Worm (Caenorhabditis elegans): Measurements from ENCODE around the gene mrps-7.

Gene mrps-7

DNA sequence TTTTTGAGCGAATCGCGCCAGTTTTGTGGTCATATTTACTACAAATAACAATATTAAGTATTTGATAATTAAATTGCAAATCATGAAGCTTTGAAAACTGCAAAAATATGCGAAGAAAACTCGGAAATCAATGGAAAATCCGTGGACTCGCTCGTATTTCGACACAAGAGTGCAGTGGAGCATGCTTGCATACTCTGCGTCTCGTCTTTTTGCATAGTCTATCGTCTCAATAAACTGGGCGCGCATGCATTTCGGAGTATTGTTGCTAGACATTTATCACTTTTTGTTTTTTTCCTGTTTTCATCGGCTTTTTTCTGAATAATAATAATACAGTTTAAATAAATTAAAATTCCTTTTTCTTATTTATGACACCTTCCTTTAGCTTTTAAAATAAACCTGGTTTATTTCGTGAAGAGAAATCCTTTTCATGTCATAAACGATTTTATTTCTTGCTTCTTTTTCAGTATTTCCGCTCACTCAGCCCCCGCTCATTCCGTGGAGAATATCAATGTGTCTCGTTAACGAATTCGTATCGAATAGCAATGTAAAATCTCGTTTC, at the start of gene mrps-7, which contains the start of gene Y57G11C.3:
mrps-7 (minus strand) TSS at position 38 of the 559 bp plus-strand sequence.
Y57G11C.3 (plus strand) TSS at position 509 of the 559 bp plus-strand sequence.
- no peak for TF ChIP-seq dao-5 (tag; optimal IDR thresholded peaks at IDR 0.05)
- TF ChIP-seq W03F9.2 (tag; optimal IDR thresholded peaks at IDR 0.05): peak; percentile 89
- peak; percentile 41 for TF ChIP-seq him-1 (tag; optimal IDR thresholded peaks at IDR 0.05)

DNA sequence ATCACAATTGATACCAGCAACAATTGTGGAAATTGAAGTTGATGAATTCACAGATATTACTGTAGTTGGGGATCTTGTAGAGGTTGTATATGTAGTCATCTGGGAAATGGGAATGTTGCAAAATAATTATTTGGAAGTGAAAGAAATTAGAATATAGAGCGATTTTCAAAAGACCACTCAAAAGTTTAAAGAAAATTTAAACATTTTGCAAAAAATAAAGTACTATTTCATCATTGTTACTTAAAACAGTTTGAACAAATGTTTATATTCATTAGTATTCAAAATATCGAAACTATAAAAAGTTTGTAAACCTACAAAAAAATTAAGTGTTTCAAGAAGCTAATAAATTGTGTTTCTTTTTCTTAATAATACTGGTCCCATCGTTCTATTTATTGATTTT, 48.8 kb upstream of the mrps-7 start, which contains the start of gene Y57G11C.46:
Y57G11C.46 (minus strand) TSS at position 101 of the 400 bp plus-strand sequence.
- no peak for TF ChIP-seq W03F9.2 (tag; optimal IDR thresholded peaks at IDR 0.05)
- TF ChIP-seq dao-5 (tag; optimal IDR thresholded peaks at IDR 0.05): no peak
- TF ChIP-seq him-1 (tag; optimal IDR thresholded peaks at IDR 0.05): no peak

DNA sequence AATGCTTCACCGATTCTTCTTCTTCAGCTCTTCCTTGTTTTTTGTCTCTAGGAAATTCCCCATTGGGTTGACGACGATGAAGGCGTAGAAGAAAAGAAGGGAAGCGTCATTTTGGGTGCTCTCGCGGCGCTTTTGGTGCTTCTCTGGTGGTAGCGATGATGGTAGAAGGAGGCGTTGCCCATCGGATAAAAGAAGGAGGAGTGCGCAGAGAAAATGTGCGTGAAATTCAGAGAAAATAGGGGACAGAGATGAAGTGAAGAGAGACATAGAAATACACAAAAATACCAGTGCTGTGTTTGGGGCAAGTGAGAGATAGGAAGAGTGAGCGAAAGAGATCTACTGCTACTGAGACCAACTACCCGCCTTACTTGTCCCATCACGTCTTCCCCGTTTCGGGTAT, 39.4 kb upstream of the mrps-7 start, which contains the start of gene oig-5:
oig-5 (plus strand) TSS at position 301 of the 400 bp plus-strand sequence.
- TF ChIP-seq W03F9.2 (tag; optimal IDR thresholded peaks at IDR 0.05) (no peak), dao-5 (tag; optimal IDR thresholded peaks at IDR 0.05) (no peak), him-1 (tag; optimal IDR thresholded peaks at IDR 0.05) (no peak)

DNA sequence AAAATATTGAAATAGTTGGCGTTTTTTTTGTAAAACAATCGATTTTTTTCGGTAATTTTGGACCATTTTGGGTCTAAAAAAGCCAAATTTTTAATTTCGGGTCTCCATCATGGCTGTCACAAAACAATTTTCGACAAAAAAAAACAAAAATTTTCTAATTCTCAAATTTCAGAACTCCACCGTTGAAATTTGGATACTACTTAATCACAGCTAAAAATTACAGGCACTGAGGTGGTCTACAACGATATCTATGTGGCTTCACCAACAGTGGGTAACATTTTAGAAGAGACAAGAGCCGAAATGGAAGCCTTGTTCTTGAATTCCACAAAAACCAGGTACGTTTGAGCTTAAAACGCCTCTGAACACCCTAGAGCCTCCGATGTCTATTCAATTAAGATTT, 34.8 kb upstream of the mrps-7 start, which contains the start of gene Y57G11C.1142:
Y57G11C.1142 (plus strand) TSS at position 301 of the 400 bp plus-strand sequence.
- TF ChIP-seq W03F9.2 (tag; optimal IDR thresholded peaks at IDR 0.05) (no peak), him-1 (tag; optimal IDR thresholded peaks at IDR 0.05) (no peak)

DNA sequence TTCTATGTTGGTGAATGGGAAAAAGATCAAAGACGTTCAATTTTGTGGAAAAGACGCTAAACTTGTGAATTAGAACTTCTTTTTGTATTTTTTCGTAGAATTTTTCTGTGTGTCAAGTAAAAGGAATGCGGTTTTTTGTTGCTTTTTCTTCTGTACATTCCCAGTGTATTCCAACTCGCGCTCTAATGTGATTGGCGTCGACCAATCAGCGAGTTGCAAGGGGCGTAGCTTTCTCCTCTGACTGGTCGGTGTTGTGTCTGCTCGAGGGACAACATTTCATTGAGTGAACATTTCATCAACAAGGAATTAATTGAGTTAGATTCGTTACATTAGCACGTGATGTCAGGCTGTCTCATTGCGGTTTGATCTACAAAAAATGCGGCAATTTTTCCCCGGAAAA, 33.4 kb upstream of the mrps-7 start:
- TF ChIP-seq him-1 (tag; optimal IDR thresholded peaks at IDR 0.05): no peak
- TF ChIP-seq dao-5 (tag; optimal IDR thresholded peaks at IDR 0.05): no peak
- TF ChIP-seq W03F9.2 (tag; optimal IDR thresholded peaks at IDR 0.05): no peak

ce11 chrIV:14799186-14799585, 31.7 kb upstream of the mrps-7 start, which contains the start of gene Y57G11C.14:
TSS of gene Y57G11C.14 (plus strand) at chrIV:14799311.
- TF ChIP-seq W03F9.2 (tag; optimal IDR thresholded peaks at IDR 0.05): no peak
- no peak for TF ChIP-seq dao-5 (tag; optimal IDR thresholded peaks at IDR 0.05)
- no peak for TF ChIP-seq him-1 (tag; optimal IDR thresholded peaks at IDR 0.05)

ce11 chrIV:14797849-14798248, 30.3 kb upstream of the mrps-7 start, which contains the start of gene arl-8:
TSS of gene arl-8 (plus strand) at chrIV:14798149.
- TF ChIP-seq dao-5 (tag; optimal IDR thresholded peaks at IDR 0.05): no peak
- no peak for TF ChIP-seq W03F9.2 (tag; optimal IDR thresholded peaks at IDR 0.05)
- TF ChIP-seq him-1 (tag; optimal IDR thresholded peaks at IDR 0.05): no peak

DNA sequence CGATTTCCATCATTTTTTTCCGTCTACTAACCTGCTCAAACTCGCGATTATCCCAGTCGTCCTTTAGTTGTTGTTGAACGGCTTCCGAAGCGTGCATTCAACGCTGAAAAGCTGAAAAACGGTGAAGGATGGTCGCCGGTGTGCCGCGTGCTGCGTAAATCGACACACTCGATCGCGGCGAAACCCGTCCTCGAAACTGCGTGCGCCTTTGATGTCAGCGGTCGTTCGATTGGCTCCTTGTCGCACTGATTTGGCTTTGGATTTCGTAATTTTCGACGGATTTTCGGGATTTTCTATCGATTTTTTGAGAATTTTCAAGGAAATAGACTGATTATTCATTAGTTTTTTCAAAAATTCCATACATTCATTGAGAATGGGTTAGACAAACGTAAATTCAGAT, 29.8 kb upstream of the mrps-7 start, which contains the start of the genes Y57G11C.1147 and nuo-3:
Y57G11C.1147 (minus strand) TSS at position 161 of the 400 bp plus-strand sequence.
nuo-3 (minus strand) TSS at position 191 of the 400 bp plus-strand sequence.
- TF ChIP-seq W03F9.2 (tag; optimal IDR thresholded peaks at IDR 0.05) (no peak), him-1 (tag; optimal IDR thresholded peaks at IDR 0.05) (no peak), dao-5 (tag; optimal IDR thresholded peaks at IDR 0.05) (no peak)

ce11 chrIV:14795918-14796488, 28.5 kb upstream of the mrps-7 start, which contains the start of gene coq-3:
TSS of gene coq-3 (minus strand) at chrIV:14796324.
- TF ChIP-seq dao-5 (tag; optimal IDR thresholded peaks at IDR 0.05): no peak
- no peak for TF ChIP-seq him-1 (tag; optimal IDR thresholded peaks at IDR 0.05)
- no peak for TF ChIP-seq W03F9.2 (tag; optimal IDR thresholded peaks at IDR 0.05)

ce11 chrIV:14793900-14794624, 26.5 kb upstream of the mrps-7 start:
- TF ChIP-seq him-1 (tag; optimal IDR thresholded peaks at IDR 0.05): peak; percentile 26
- TF ChIP-seq W03F9.2 (tag; optimal IDR thresholded peaks at IDR 0.05): no peak

ce11 chrIV:14792602-14793232, 25.2 kb upstream of the mrps-7 start, which contains the start of gene gdi-1:
TSS of gene gdi-1 (minus strand) at chrIV:14792887.
- TF ChIP-seq him-1 (tag; optimal IDR thresholded peaks at IDR 0.05) (no peak), dao-5 (tag; optimal IDR thresholded peaks at IDR 0.05) (no peak), W03F9.2 (tag; optimal IDR thresholded peaks at IDR 0.05) (no peak)

ce11 chrIV:14790579-14790978, 23.0 kb upstream of the mrps-7 start:
- TF ChIP-seq him-1 (tag; optimal IDR thresholded peaks at IDR 0.05) (no peak), W03F9.2 (tag; optimal IDR thresholded peaks at IDR 0.05) (no peak), dao-5 (tag; optimal IDR thresholded peaks at IDR 0.05) (no peak)

Measured in whole organism, L4/young adult.